Worm (Caenorhabditis elegans): ENCODE measurements around the gene M01B2.13.
"Not testable (repeated sequence)": the region's sequence is repeated elsewhere in the genome, so short reads cannot be mapped to it uniquely, and the experiment has no call there.

Gene M01B2.13

ce11 chrV:15253529-15253928 is 12.2 kb downstream of the M01B2.13 start, which contains the start of gene srbc-75:
Gene srbc-75 (plus strand): TSS chrV:15253829.
- TF ChIP-seq tlf-1 (GFP tag; optimal IDR thresholded peaks at IDR 0.05) (no peak), lir-1 (GFP tag; conservative IDR thresholded peaks at IDR 0.05) (no peak), F55B11.4 (tag; optimal IDR thresholded peaks at IDR 0.05; ENCODE audit: borderline replicate concordance, insufficient read depth) (no peak), ztf-28 (GFP tag; IDR thresholded peaks at IDR 0.05) (no peak)

DNA sequence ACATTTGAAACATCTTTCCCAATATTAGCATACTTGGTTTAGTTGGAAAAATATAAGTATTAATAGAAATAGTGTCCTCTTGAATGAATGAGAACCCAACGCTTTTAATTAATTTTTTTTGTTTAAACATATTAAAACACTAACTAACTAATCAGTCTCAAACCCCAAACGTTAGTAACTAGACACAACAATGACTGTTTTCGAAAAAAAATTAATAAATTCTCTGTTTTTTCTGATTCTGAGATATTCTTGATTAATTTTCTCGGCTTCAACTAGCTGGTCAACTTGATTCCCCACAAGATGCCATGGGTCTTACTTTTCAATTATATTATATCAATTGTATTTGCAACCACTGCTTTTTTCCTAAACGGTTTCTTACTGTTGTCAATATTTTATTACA is 13.6 kb downstream of the M01B2.13 start, which contains the start of gene srbc-76:
Gene srbc-76 (plus strand): TSS at position 301 of the 400 bp plus-strand sequence.
- TF ChIP-seq tbp1 (GFP tag; optimal IDR thresholded peaks at IDR 0.05) (no peak), ztf-25 (GFP tag; IDR thresholded peaks at IDR 0.05) (no peak), madf-6 (GFP tag; IDR thresholded peaks at IDR 0.05) (no peak), fkh-3 (tag; optimal IDR thresholded peaks at IDR 0.05) (no peak), Y67H2A.10 (GFP tag; conservative IDR thresholded peaks at IDR 0.05) (no peak), nfya-1 (tag; optimal IDR thresholded peaks at IDR 0.05; ENCODE audit: borderline replicate concordance, insufficient read depth) (no peak), snpc-1.3 (tag; optimal IDR thresholded peaks at IDR 0.05; ENCODE audit: insufficient read depth) (no peak), let-526 (GFP tag; IDR thresholded peaks at IDR 0.05) (no peak), somi-1 (GFP tag; optimal IDR thresholded peaks at IDR 0.05) (no peak)

DNA sequence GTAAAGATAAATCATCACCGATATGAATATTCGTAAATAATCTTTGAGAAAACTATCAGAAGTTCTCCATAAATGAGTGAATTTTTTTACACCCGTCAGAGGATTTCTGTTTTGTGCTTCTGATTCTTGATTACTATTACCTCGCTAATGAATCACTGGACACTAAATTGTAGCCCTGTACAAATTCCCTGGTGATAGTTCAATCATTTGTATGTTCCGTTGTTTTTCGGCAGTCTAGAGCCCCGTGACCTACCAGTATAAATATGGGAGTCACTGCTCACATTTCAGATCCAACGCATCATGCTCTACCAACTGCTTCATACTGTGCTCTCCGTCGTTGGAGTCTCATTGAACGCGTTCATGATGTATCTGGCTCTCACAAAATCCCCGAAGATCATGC is 15.4 kb downstream of the M01B2.13 start, which contains the start of gene srd-28:
Gene srd-28 (plus strand): TSS at position 301 of the 400 bp plus-strand sequence.
- not testable (repeated sequence) for TF ChIP-seq unc-62 (GFP tag; optimal IDR thresholded peaks at IDR 0.05); ztf-6 (GFP tag; IDR thresholded peaks at IDR 0.05); let-607 (tag; optimal IDR thresholded peaks at IDR 0.05)

- no peak for TF ChIP-seq him-1 (tag; optimal IDR thresholded peaks at IDR 0.05)
- no peak for TF ChIP-seq B0336.3 (GFP tag; IDR thresholded peaks at IDR 0.05)
- no peak for TF ChIP-seq tbp1 (GFP tag; optimal IDR thresholded peaks at IDR 0.05)
- TF ChIP-seq egrh-3 (GFP tag; IDR thresholded peaks at IDR 0.05), result no peak
- no peak for TF ChIP-seq nfyb-1 (GFP tag; IDR thresholded peaks at IDR 0.05)
- no peak for TF ChIP-seq snpc-1.1 (tag; optimal IDR thresholded peaks at IDR 0.05; ENCODE audit: insufficient read depth)
- TF ChIP-seq D2030.7 (GFP tag; IDR thresholded peaks at IDR 0.05), result no peak
- no peak for TF ChIP-seq Y53G8AR.9 (GFP tag; conservative IDR thresholded peaks at IDR 0.05)
- no peak for TF ChIP-seq pha-4 (tag; optimal IDR thresholded peaks at IDR 0.05)
- no peak for TF ChIP-seq attf-5 (GFP tag; optimal IDR thresholded peaks at IDR 0.05)
- TF ChIP-seq unc-130 (GFP tag; optimal IDR thresholded peaks at IDR 0.05), result no peak
- TF ChIP-seq aptf-2 (GFP tag; conservative IDR thresholded peaks at IDR 0.05), result no peak
- TF ChIP-seq repo-1 (tag; optimal IDR thresholded peaks at IDR 0.05), result no peak
- no peak for TF ChIP-seq hsf-1 (GFP tag; IDR thresholded peaks at IDR 0.05)
Observed at ce11 chrV:15244456-15244855, 21.3 kb downstream of the M01B2.13 start, which contains the start of gene kin-30. Gene kin-30 (plus strand): TSS chrV:15244756.

- no peak for TF ChIP-seq sdz-38 (tag; optimal IDR thresholded peaks at IDR 0.05)
- TF ChIP-seq hsf-1 (GFP tag; IDR thresholded peaks at IDR 0.05), result no peak
- no peak for TF ChIP-seq ceh-91 (GFP tag; IDR thresholded peaks at IDR 0.05)
- TF ChIP-seq T07F8.4 (tag; optimal IDR thresholded peaks at IDR 0.05), result no peak
- TF ChIP-seq F52B5.7 (tag; optimal IDR thresholded peaks at IDR 0.05), result no peak
Observed at ce11 chrV:15241259-15241658, 24.5 kb downstream of the M01B2.13 start, which contains the start of gene chil-12. Gene chil-12 (plus strand): TSS chrV:15241559.
